Fruit fly (Drosophila melanogaster) whole organism, embryonic: ENCODE results near the gene Send1.

ENCODE experiments used
- Adf1 ChIP-seq: fragments of 200-800 bp; sonication (Bioruptor generic); IDR thresholded peaks from 2 replicates; pipeline ENCODE4 v1.3.6; 2022; ENCODE audit warnings: missing biosample characterization, missing genetic modification characterization
- Awh ChIP-seq: fragments of 200-800 bp; sonication (Bioruptor generic); IDR thresholded peaks from 2 replicates; pipeline ENCODE4, ENCODE4 v1.3.6; 2022; ENCODE audit warnings: missing biosample characterization, missing genetic modification characterization
- CG10274 ChIP-seq: fragments of 200-800 bp; sonication (Bioruptor generic); optimal IDR thresholded peaks from 3 replicates; lab custom pipeline; 2017; ENCODE audit warnings: missing biosample characterization, mild to moderate bottlenecking, missing genetic modification characterization
- CG11560 ChIP-seq: fragments of 200-800 bp; sonication (Bioruptor generic); IDR thresholded peaks from 3 replicates; pipeline ENCODE4 v1.3.6; 2022; ENCODE audit warnings: missing biosample characterization, missing genetic modification characterization
- CG17186 ChIP-seq: fragments of 200-800 bp; sonication (Bioruptor generic); optimal IDR thresholded peaks from 3 replicates; lab custom pipeline; 2017; ENCODE audit warnings: missing biosample characterization, missing genetic modification reagents, missing genetic modification characterization
- CG17385 ChIP-seq: fragments of 200-800 bp; sonication (Bioruptor generic); optimal IDR thresholded peaks from 3 replicates; lab custom pipeline; 2018; ENCODE audit warnings: missing biosample characterization, mild to moderate bottlenecking, missing genetic modification characterization
- CG17912 ChIP-seq: fragments of 200-800 bp; sonication (Bioruptor generic); optimal IDR thresholded peaks from 2 replicates; lab custom pipeline; 2018; ENCODE audit warnings: missing biosample characterization, mild to moderate bottlenecking, missing genetic modification characterization
- CG18011 ChIP-seq: fragments of 200-800 bp; sonication (Bioruptor generic); optimal IDR thresholded peaks from 2 replicates; lab custom pipeline; 2017; ENCODE audit warnings: missing biosample characterization, missing genetic modification characterization, mild to moderate bottlenecking, moderate library complexity, missing genotype
- CG18476 ChIP-seq: fragments of 200-800 bp; sonication (Bioruptor generic); optimal IDR thresholded peaks from 2 replicates; lab custom pipeline; 2016; ENCODE audit warnings: missing biosample characterization, mild to moderate bottlenecking, missing genetic modification characterization
- CG33557 ChIP-seq: fragments of 200-800 bp; sonication (Bioruptor generic); optimal IDR thresholded peaks from 2 replicates; lab custom pipeline; 2019; ENCODE audit warnings: missing biosample characterization, mild to moderate bottlenecking, missing genetic modification characterization, moderate library complexity
- CG34224 ChIP-seq: fragments of 200-800 bp; sonication (Bioruptor generic); IDR thresholded peaks from 3 replicates; pipeline ENCODE4 v1.3.6; 2022; ENCODE audit warnings: missing biosample characterization, missing genetic modification characterization; ENCODE audit not compliant: partially characterized antibody
- CG4404 ChIP-seq: fragments of 200-800 bp; sonication (Bioruptor generic); IDR thresholded peaks from 2 replicates; pipeline ENCODE4 v1.3.6; 2022; ENCODE audit warnings: missing biosample characterization, missing genetic modification characterization
- CG4730 ChIP-seq: fragments of 200-800 bp; sonication (Bioruptor generic); IDR thresholded peaks from 2 replicates; pipeline ENCODE4 v1.3.6; 2022; ENCODE audit warnings: missing biosample characterization, missing genetic modification characterization
- CG5245 ChIP-seq: fragments of 200-800 bp; sonication (Bioruptor generic); optimal IDR thresholded peaks from 3 replicates; lab custom pipeline; 2016; ENCODE audit warnings: missing biosample characterization, missing genetic modification characterization
- CG6175 ChIP-seq: fragments of 200-800 bp; sonication (Bioruptor generic); IDR thresholded peaks from 3 replicates; pipeline ENCODE4 v1.3.6; 2022; ENCODE audit warnings: missing biosample characterization, missing genetic modification characterization
- CG6654 ChIP-seq: fragments of 200-800 bp; sonication (Bioruptor generic); optimal IDR thresholded peaks from 2 replicates; lab custom pipeline; 2017; ENCODE audit warnings: missing biosample characterization, mild to moderate bottlenecking, missing genetic modification characterization
- CG7357 ChIP-seq: fragments of 200-800 bp; sonication (Bioruptor generic); IDR thresholded peaks from 3 replicates; pipeline ENCODE4 v1.3.6; 2022; ENCODE audit warnings: missing biosample characterization, missing genetic modification characterization
- CG9215 ChIP-seq: fragments of 200-800 bp; sonication (Bioruptor generic); IDR thresholded peaks from 2 replicates; pipeline ENCODE4 v1.3.6; 2022; ENCODE audit warnings: missing biosample characterization, missing genetic modification characterization
- CG9817 ChIP-seq: fragments of 200-800 bp; sonication (Bioruptor generic); optimal IDR thresholded peaks from 2 replicates; lab custom pipeline; 2018; ENCODE audit warnings: missing biosample characterization, mild to moderate bottlenecking, missing genetic modification characterization, moderate library complexity
- Dbx ChIP-seq: fragments of 200-800 bp; sonication (Bioruptor generic); IDR thresholded peaks from 3 replicates; pipeline ENCODE4 v1.3.6; 2022; ENCODE audit warnings: missing biosample characterization, missing genetic modification characterization
- Deaf1 ChIP-seq: fragments of 200-800 bp; optimal IDR thresholded peaks from 3 replicates; lab custom pipeline; 2019; ENCODE audit warnings: missing biosample characterization, mild to moderate bottlenecking, missing genetic modification characterization, moderate library complexity
- Dfd ChIP-seq, 2 experiments: fragments of >200 bp; optimal IDR thresholded peaks; 2 replicates each; lab custom pipeline; 2017; ENCODE audit warnings: missing biosample characterization in 2 of 2, missing genetic modification characterization in 2 of 2
- Elba2 ChIP-seq: fragments of 200-800 bp; sonication (Bioruptor generic); optimal IDR thresholded peaks from 3 replicates; lab custom pipeline; 2016; ENCODE audit warnings: missing biosample characterization, missing genetic modification characterization
- HmgZ ChIP-seq: fragments of 200-800 bp; sonication (Bioruptor generic); optimal IDR thresholded peaks from 2 replicates; lab custom pipeline; 2018; ENCODE audit warnings: missing biosample characterization, mild to moderate bottlenecking, missing genetic modification characterization
- Hr3 ChIP-seq: fragments of 200-800 bp; sonication (Bioruptor generic); optimal IDR thresholded peaks from 3 replicates; lab custom pipeline; 2016; ENCODE audit warnings: missing biosample characterization, missing genetic modification characterization
- Hr39 ChIP-seq: fragments of >200 bp; optimal IDR thresholded peaks from 2 replicates; lab custom pipeline; 2017
- Lhr ChIP-seq: fragments of 200-800 bp; sonication (Bioruptor generic); optimal IDR thresholded peaks from 3 replicates; lab custom pipeline; 2017; ENCODE audit warnings: mild to moderate bottlenecking, missing biosample characterization, missing genetic modification reagents, missing genetic modification characterization
- Oli ChIP-seq: fragments of 200-800 bp; sonication (Bioruptor generic); optimal IDR thresholded peaks from 2 replicates; lab custom pipeline; 2018; ENCODE audit warnings: missing biosample characterization, mild to moderate bottlenecking, missing genetic modification characterization, moderate library complexity
- Opbp ChIP-seq: fragments of 200-800 bp; sonication (Bioruptor generic); IDR thresholded peaks from 3 replicates; pipeline ENCODE4 v1.3.6; 2022; ENCODE audit warnings: missing biosample characterization, missing genetic modification characterization; ENCODE audit not compliant: partially characterized antibody
- Sin3A ChIP-seq: fragments of >200 bp; optimal IDR thresholded peaks from 2 replicates; lab custom pipeline; 2018
- Six4 ChIP-seq: fragments of 200-800 bp; sonication (Bioruptor generic); optimal IDR thresholded peaks from 2 replicates; lab custom pipeline; 2016; ENCODE audit warnings: missing biosample characterization, missing genetic modification characterization
- Xbp1 ChIP-seq: fragments of 200-800 bp; sonication (Bioruptor generic); optimal IDR thresholded peaks from 3 replicates; lab custom pipeline; 2016; ENCODE audit warnings: missing biosample characterization, mild to moderate bottlenecking, missing genetic modification characterization
- ap ChIP-seq: fragments of 200-800 bp; sonication (Bioruptor generic); IDR thresholded peaks from 2 replicates; pipeline ENCODE4 v1.3.6; 2022; ENCODE audit warnings: missing biosample characterization, missing genetic modification characterization
- bowl ChIP-seq: fragments of 200-800 bp; sonication (Bioruptor generic); IDR thresholded peaks from 2 replicates; pipeline ENCODE4 v1.3.6; 2022; ENCODE audit warnings: missing biosample characterization, missing genetic modification characterization
- corto ChIP-seq: fragments of 200-800 bp; sonication (Bioruptor generic); optimal IDR thresholded peaks from 2 replicates; lab custom pipeline; 2016; ENCODE audit warnings: missing biosample characterization, mild to moderate bottlenecking, missing genetic modification characterization, moderate library complexity
- cwo ChIP-seq: fragments of 200-800 bp; sonication (Bioruptor generic); optimal IDR thresholded peaks from 3 replicates; lab custom pipeline; 2017; ENCODE audit warnings: missing biosample characterization, missing genetic modification characterization, mild to moderate bottlenecking, moderate library complexity, missing genetic modification reagents
- danr ChIP-seq: fragments of 200-800 bp; sonication (Bioruptor generic); IDR thresholded peaks from 2 replicates; pipeline ENCODE4 v1.3.6; 2022; ENCODE audit warnings: missing biosample characterization, missing genetic modification characterization
- en ChIP-seq: fragments of 200-800 bp; sonication (Bioruptor generic); optimal IDR thresholded peaks from 2 replicates; lab custom pipeline; 2016; ENCODE audit warnings: missing biosample characterization, missing genetic modification characterization
- eyg ChIP-seq: fragments of 200-800 bp; sonication (Bioruptor generic); optimal IDR thresholded peaks from 3 replicates; lab custom pipeline; 2016; ENCODE audit warnings: missing biosample characterization, missing genetic modification characterization
- fru ChIP-seq: fragments of >200 bp; optimal IDR thresholded peaks from 2 replicates; lab custom pipeline; 2017
- h ChIP-seq: fragments of >200 bp; optimal IDR thresholded peaks from 2 replicates; lab custom pipeline; 2017
- her ChIP-seq: fragments of 200-800 bp; sonication (Bioruptor generic); optimal IDR thresholded peaks from 2 replicates; lab custom pipeline; 2016; ENCODE audit warnings: missing biosample characterization, missing genetic modification characterization
- hkb ChIP-seq, 2 experiments: fragments of 200-800 bp in 1 of 2; fragments of >200 bp in 1 of 2; sonication (Bioruptor generic) in 1 of 2; IDR thresholded peaks in 1 of 2; optimal IDR thresholded peaks in 1 of 2; 2 replicates each; pipeline versions ENCODE4 v1.3.6 to Lab custom; 2017 to 2022; ENCODE audit warnings: missing biosample characterization in 1 of 2, missing genetic modification characterization in 1 of 2
- peb ChIP-seq: fragments of 200-800 bp; sonication (Bioruptor generic); IDR thresholded peaks from 2 replicates; pipeline ENCODE4 v1.3.6; 2022; ENCODE audit warnings: missing biosample characterization, missing genetic modification characterization
- prd ChIP-seq, 3 experiments: fragments of >200 bp in 2 of 3; fragments of 200-800 bp in 1 of 3; sonication (Bioruptor generic) in 1 of 3; optimal IDR thresholded peaks in 2 of 3; IDR thresholded peaks in 1 of 3; 2 replicates in 2 of 3; 3 replicates in 1 of 3; pipeline versions ENCODE4 v1.3.6 to Lab custom; 2017 to 2022; ENCODE audit warnings: missing biosample characterization in 1 of 3, missing genetic modification characterization in 1 of 3
- pum ChIP-seq: fragments of 200-800 bp; sonication (Bioruptor generic); optimal IDR thresholded peaks from 2 replicates; lab custom pipeline; 2016; ENCODE audit warnings: missing biosample characterization, missing genetic modification characterization
- pzg ChIP-seq: fragments of 200-800 bp; sonication (Bioruptor generic); optimal IDR thresholded peaks from 3 replicates; lab custom pipeline; 2018; ENCODE audit warnings: missing biosample characterization, mild to moderate bottlenecking, missing genetic modification characterization, moderate library complexity
- ranshi ChIP-seq: fragments of 200-800 bp; sonication (Bioruptor generic); IDR thresholded peaks from 2 replicates; pipeline ENCODE4 v1.3.6; 2022; ENCODE audit warnings: missing biosample characterization, missing genetic modification characterization
- sqz ChIP-seq: fragments of 200-800 bp; sonication (Bioruptor generic); optimal IDR thresholded peaks from 3 replicates; lab custom pipeline; 2018; ENCODE audit warnings: missing biosample characterization, mild to moderate bottlenecking, missing genetic modification characterization
- stwl ChIP-seq: fragments of 200-800 bp; sonication (Bioruptor generic); optimal IDR thresholded peaks from 3 replicates; lab custom pipeline; 2018; ENCODE audit warnings: missing biosample characterization, mild to moderate bottlenecking, missing genetic modification characterization, moderate library complexity
- unc-4 ChIP-seq: fragments of 200-800 bp; sonication (Bioruptor generic); IDR thresholded peaks from 2 replicates; pipeline ENCODE4 v1.3.6; 2022; ENCODE audit warnings: missing biosample characterization, missing genetic modification characterization; ENCODE audit not compliant: partially characterized antibody
- zfh1 ChIP-seq: fragments of 200-800 bp; sonication (Bioruptor generic); IDR thresholded peaks from 3 replicates; pipeline ENCODE4 v1.3.6; 2022; ENCODE audit warnings: missing biosample characterization, missing genetic modification characterization

The Send1 gene

dm6 chr2L:2227316-2227715 lies 27.5 kb downstream of the Send1 start (continued):
- TF ChIP-seq CG33557 (GFP tag; lab: Kevin White, UChicago) = no peak
- no peak for TF ChIP-seq her (GFP tag; lab: Kevin White, UChicago)
- TF ChIP-seq pum (GFP tag; lab: Kevin White, UChicago) = no peak
- TF ChIP-seq hkb (optimal IDR thresholded peaks at IDR 0.05; lab: Kevin White, UChicago) = no peak
- TF ChIP-seq hkb (GFP tag; IDR thresholded peaks at IDR 0.05; lab: Robert Waterston, UW) = peak; percentile 73
- no peak for TF ChIP-seq danr (GFP tag; lab: Robert Waterston, UW)
- no peak; the same call in none of the 2 replicates for TF ChIP-seq Awh (GFP tag; lab: Robert Waterston, UW)
- no peak for TF ChIP-seq Opbp (GFP tag; lab: Robert Waterston, UW)
- TF ChIP-seq peb = no peak
- peak; percentile 27 for TF ChIP-seq Six4 (GFP tag; lab: Kevin White, UChicago)
- TF ChIP-seq zfh1 (GFP tag; lab: Robert Waterston, UW) = peak; percentile 61; the same call in 1 of the 3 replicates
- no peak for TF ChIP-seq en (GFP tag; lab: Kevin White, UChicago)
- no peak for TF ChIP-seq Lhr (GFP tag; lab: Kevin White, UChicago)
- TF ChIP-seq CG34224 (GFP tag; lab: Robert Waterston, UW) = no peak
- no peak for TF ChIP-seq CG4404 (GFP tag; lab: Robert Waterston, UW)
- TF ChIP-seq fru (lab: Kevin White, UChicago) = no peak
- peak; percentile 16 for TF ChIP-seq Hr3 (GFP tag; lab: Kevin White, UChicago)
- TF ChIP-seq Hr39 (lab: Kevin White, UChicago) = no peak
- 0 out of 3 replicates have a peak, but pooled peaks have one; percentile 10 for TF ChIP-seq Dbx
- TF ChIP-seq CG10274 (GFP tag; lab: Kevin White, UChicago) = no peak
- peak; percentile 11 for TF ChIP-seq cwo
- TF ChIP-seq CG11560 (tag; lab: Robert Waterston, UW) = no peak
- TF ChIP-seq CG17912 = peak; percentile 52
- no peak for TF ChIP-seq prd (optimal IDR thresholded peaks at IDR 0.05; lab: Kevin White, UChicago)
- peak; percentile 51; the same call in 2 of the 3 replicates for TF ChIP-seq prd (GFP tag; IDR thresholded peaks at IDR 0.05; lab: Robert Waterston, UW)
- peak; percentile 54 for TF ChIP-seq Xbp1
- peak; percentile 18 for TF ChIP-seq CG18011 (GFP tag; lab: Kevin White, UChicago)
- TF ChIP-seq pzg (GFP tag; lab: Kevin White, UChicago) = no peak
- TF ChIP-seq CG18476 (GFP tag; lab: Kevin White, UChicago) = no peak
- no peak for TF ChIP-seq stwl
- TF ChIP-seq Dfd (GFP tag; optimal IDR thresholded peaks at IDR 0.05; lab: Kevin White, UChicago) = no peak
- TF ChIP-seq corto (GFP tag; lab: Kevin White, UChicago) = no peak
- peak; percentile 54 for TF ChIP-seq ap (GFP tag; lab: Robert Waterston, UW)
- TF ChIP-seq CG17186 (GFP tag; lab: Kevin White, UChicago) = no peak
- TF ChIP-seq CG6175 = no peak
- TF ChIP-seq HmgZ (tag; lab: Kevin White, UChicago) = no peak
- TF ChIP-seq CG9817 (tag; lab: Kevin White, UChicago) = peak; percentile 2
- no peak for TF ChIP-seq CG5245 (GFP tag; lab: Kevin White, UChicago)
- TF ChIP-seq CG6654 (GFP tag; lab: Kevin White, UChicago) = no peak
- TF ChIP-seq Elba2 (GFP tag; lab: Kevin White, UChicago) = no peak
- TF ChIP-seq bowl (GFP tag; lab: Robert Waterston, UW) = peak; percentile 55; the same call in 1 of the 2 replicates
- TF ChIP-seq unc-4 (GFP tag; lab: Robert Waterston, UW) = no peak
- TF ChIP-seq Oli = peak; percentile 64
- TF ChIP-seq Deaf1 (tag; lab: Kevin White, UChicago) = no peak
- 0 out of 3 replicates have a peak, but pooled peaks have one; percentile 6 for TF ChIP-seq CG7357 (GFP tag; lab: Robert Waterston, UW)
- TF ChIP-seq Adf1 (GFP tag; lab: Robert Waterston, UW) = no peak
- TF ChIP-seq eyg (GFP tag; lab: Kevin White, UChicago) = no peak
- TF ChIP-seq h (lab: Kevin White, UChicago) = no peak
- TF ChIP-seq CG9215 (GFP tag; lab: Robert Waterston, UW) = no peak
- TF ChIP-seq Sin3A (lab: Kevin White, UChicago) = no peak
- TF ChIP-seq sqz (GFP tag; lab: Kevin White, UChicago) = no peak
- TF ChIP-seq CG17385 (GFP tag; lab: Kevin White, UChicago) = no peak
- TF ChIP-seq ranshi (GFP tag; lab: Robert Waterston, UW) = 0 out of 2 replicates have a peak, but pooled peaks have one; percentile 24
- TF ChIP-seq CG4730 (GFP tag; lab: Robert Waterston, UW) = no peak
